Fruit fly (Drosophila melanogaster) whole organism, embryonic: ENCODE data around the gene RanGAP.

Experiments
- CG11456 ChIP-seq: fragments of 200-800 bp; sonication (Bioruptor generic); IDR thresholded peaks from 3 replicates; pipeline ENCODE4 v1.3.6; 2022; ENCODE audit warnings: missing biosample characterization, missing genetic modification characterization
- CG13287 ChIP-seq: fragments of 200-800 bp; sonication (Bioruptor generic); IDR thresholded peaks from 2 replicates; pipeline ENCODE4 v1.3.6; 2022; ENCODE audit warnings: missing biosample characterization, missing genetic modification characterization; ENCODE audit not compliant: partially characterized antibody
- CG15073 ChIP-seq: fragments of 200-800 bp; sonication (Bioruptor generic); optimal IDR thresholded peaks from 2 replicates; lab custom pipeline; 2016; ENCODE audit warnings: missing biosample characterization, missing genetic modification characterization
- CG2129 ChIP-seq: fragments of 200-800 bp; sonication (Bioruptor generic); IDR thresholded peaks from 2 replicates; pipeline ENCODE4 v1.3.6; 2022; ENCODE audit warnings: missing biosample characterization, missing genetic modification characterization; ENCODE audit not compliant: partially characterized antibody
- CG8281 ChIP-seq: fragments of 200-800 bp; sonication (Bioruptor generic); optimal IDR thresholded peaks from 2 replicates; lab custom pipeline; 2018; ENCODE audit warnings: missing biosample characterization, mild to moderate bottlenecking, missing genetic modification characterization, moderate library complexity
- Hr3 ChIP-seq: fragments of 200-800 bp; sonication (Bioruptor generic); optimal IDR thresholded peaks from 3 replicates; lab custom pipeline; 2016; ENCODE audit warnings: missing biosample characterization, missing genetic modification characterization
- bigmax ChIP-seq: fragments of 200-800 bp; sonication (Bioruptor generic); optimal IDR thresholded peaks from 2 replicates; lab custom pipeline; 2018; ENCODE audit warnings: missing biosample characterization, mild to moderate bottlenecking, missing genetic modification characterization
- eyg ChIP-seq: fragments of 200-800 bp; sonication (Bioruptor generic); optimal IDR thresholded peaks from 3 replicates; lab custom pipeline; 2016; ENCODE audit warnings: missing biosample characterization, missing genetic modification characterization
- gcm ChIP-seq: fragments of 200-800 bp; sonication (Bioruptor generic); optimal IDR thresholded peaks from 2 replicates; lab custom pipeline; 2019; ENCODE audit warnings: missing biosample characterization, mild to moderate bottlenecking, missing genetic modification characterization, moderate library complexity
- jumu ChIP-seq: fragments of 200-800 bp; sonication (Bioruptor generic); optimal IDR thresholded peaks from 3 replicates; lab custom pipeline; 2016; ENCODE audit warnings: missing biosample characterization, missing genetic modification characterization
- pros ChIP-seq: fragments of 200-800 bp; sonication (Bioruptor generic); optimal IDR thresholded peaks from 3 replicates; lab custom pipeline; 2019; ENCODE audit warnings: missing biosample characterization, mild to moderate bottlenecking, missing genetic modification characterization, moderate library complexity

DNA sequence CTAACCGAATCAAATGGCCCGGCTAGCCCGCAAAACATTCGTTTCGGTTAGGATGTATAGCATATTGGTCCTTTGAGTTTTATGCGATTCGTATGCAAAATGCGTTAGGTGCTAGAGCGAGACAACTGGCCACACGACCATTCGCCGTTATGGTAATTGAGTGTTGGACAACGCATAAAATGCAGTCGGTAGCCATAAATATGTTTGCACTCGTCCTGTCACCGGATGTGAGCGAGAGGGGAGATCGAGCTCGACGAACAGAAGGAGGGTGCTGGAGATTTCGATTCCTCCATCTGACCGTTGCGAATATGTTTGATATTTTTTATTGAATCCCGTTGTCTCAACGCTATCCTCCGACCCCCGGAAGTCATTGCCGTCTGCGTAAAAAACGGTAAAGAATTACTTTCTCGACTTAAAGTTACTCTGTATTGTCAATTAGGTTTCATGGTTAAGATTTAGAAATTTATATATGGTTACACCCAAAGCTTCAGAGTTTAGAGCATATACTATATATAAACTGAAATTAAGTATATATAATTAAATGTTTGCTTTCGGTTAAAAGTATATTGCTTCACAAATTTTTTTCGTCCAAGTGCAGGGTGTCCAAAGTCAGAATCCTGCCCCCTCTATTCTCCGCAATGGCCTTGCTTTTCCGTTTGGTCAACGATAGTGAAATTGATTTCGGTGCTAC, 16.3 kb downstream of the RanGAP start:
- no peak for TF ChIP-seq CG13287
- no peak for TF ChIP-seq CG11456 (GFP tag; lab: Robert Waterston, UW)
- no peak for TF ChIP-seq CG15073
- TF ChIP-seq eyg (GFP tag; lab: Kevin White, UChicago) = no peak
- TF ChIP-seq CG2129 (GFP tag; lab: Robert Waterston, UW) = no peak
- no peak for TF ChIP-seq CG8281 (tag; lab: Kevin White, UChicago)
- no peak for TF ChIP-seq bigmax (GFP tag; lab: Kevin White, UChicago)
- TF ChIP-seq pros (GFP tag; lab: Kevin White, UChicago) = no peak
- TF ChIP-seq jumu (GFP tag; lab: Kevin White, UChicago) = no peak
- TF ChIP-seq Hr3 (GFP tag; lab: Kevin White, UChicago) = no peak
- no peak for TF ChIP-seq gcm
